Fruit fly (Drosophila melanogaster) whole organism, adult: ENCODE results near the gene Tmx3.

Source experiments
- CG11617 ChIP-seq: fragments of 200-800 bp; sonication (Bioruptor generic); optimal IDR thresholded peaks from 2 replicates; lab custom pipeline; 2017; ENCODE audit warnings: mild to moderate bottlenecking, missing biosample characterization, missing genetic modification reagents, missing genetic modification characterization
- CG12768 ChIP-seq: fragments of 200-800 bp; sonication (Bioruptor generic); optimal IDR thresholded peaks from 2 replicates; lab custom pipeline; 2017; ENCODE audit warnings: missing biosample characterization, missing genetic modification characterization, mild to moderate bottlenecking, moderate library complexity, missing genetic modification reagents
- CG1620 ChIP-seq: fragments of 200-800 bp; sonication (Bioruptor generic); optimal IDR thresholded peaks from 2 replicates; lab custom pipeline; 2016; ENCODE audit warnings: missing biosample characterization, missing genetic modification characterization
- CG33017 ChIP-seq: fragments of 200-800 bp; sonication (Bioruptor generic); optimal IDR thresholded peaks from 2 replicates; lab custom pipeline; 2018; ENCODE audit warnings: missing biosample characterization, mild to moderate bottlenecking, missing genetic modification characterization, moderate library complexity
- CG5204 ChIP-seq: fragments of 200-800 bp; sonication (Bioruptor generic); optimal IDR thresholded peaks from 2 replicates; lab custom pipeline; 2016; ENCODE audit warnings: missing biosample characterization, missing genetic modification characterization
- CG7101 ChIP-seq: fragments of 200-800 bp; sonication (Bioruptor generic); optimal IDR thresholded peaks from 2 replicates; lab custom pipeline; 2018; ENCODE audit warnings: missing biosample characterization, mild to moderate bottlenecking, missing genetic modification characterization, moderate library complexity
- Clk ChIP-seq: fragments of 200-800 bp; sonication (Bioruptor generic); optimal IDR thresholded peaks from 2 replicates; lab custom pipeline; 2017; ENCODE audit warnings: missing biosample characterization, missing genetic modification characterization
- Hr96 ChIP-seq: fragments of 200-800 bp; sonication (Bioruptor generic); optimal IDR thresholded peaks from 2 replicates; lab custom pipeline; 2016; ENCODE audit warnings: missing biosample characterization, missing genetic modification characterization
- Mnt ChIP-seq: fragments of 200-800 bp; sonication (Bioruptor generic); optimal IDR thresholded peaks from 2 replicates; lab custom pipeline; 2016; ENCODE audit warnings: missing biosample characterization, mild to moderate bottlenecking, missing genetic modification characterization
- bab1 ChIP-seq: fragments of 200-800 bp; sonication (Bioruptor generic); optimal IDR thresholded peaks from 3 replicates; lab custom pipeline; 2019; ENCODE audit warnings: missing biosample characterization, mild to moderate bottlenecking, missing genetic modification characterization, moderate library complexity
- cnc ChIP-seq, 2 experiments: fragments of >200 bp; optimal IDR thresholded peaks; 2 replicates each; lab custom pipeline; 2017
- kay ChIP-seq: fragments of 200-800 bp; sonication (Bioruptor generic); peaks from one replicate; lab custom pipeline; 2016; ENCODE audit warnings: missing biosample characterization, missing genetic modification characterization, borderline replicate concordance
- pad ChIP-seq: fragments of 200-800 bp; sonication (Bioruptor generic); optimal IDR thresholded peaks from 3 replicates; lab custom pipeline; 2017; ENCODE audit warnings: missing biosample characterization, missing genetic modification characterization, mild to moderate bottlenecking, moderate library complexity, missing genetic modification reagents
- tj ChIP-seq: fragments of 200-800 bp; sonication (Bioruptor generic); optimal IDR thresholded peaks from 3 replicates; lab custom pipeline; 2017; ENCODE audit warnings: missing biosample characterization, mild to moderate bottlenecking, missing genetic modification characterization, moderate library complexity

- TF ChIP-seq tj (GFP tag; lab: Kevin White, UChicago) (no peak), kay (GFP tag; lab: Kevin White, UChicago) (no peak), CG33017 (tag; lab: Kevin White, UChicago) (no peak), Hr96 (GFP tag; lab: Kevin White, UChicago) (no peak), pad (GFP tag; lab: Kevin White, UChicago) (no peak), cnc (optimal IDR thresholded peaks at IDR 0.05; lab: Kevin White, UChicago) (no peak), CG1620 (GFP tag; lab: Kevin White, UChicago) (no peak), CG5204 (no peak), Mnt (GFP tag; lab: Kevin White, UChicago) (no peak), CG11617 (GFP tag; lab: Kevin White, UChicago) (no peak), CG12768 (no peak), bab1 (GFP tag; lab: Kevin White, UChicago) (no peak), Clk (no peak), CG7101 (no peak)
Measured at dm6 chr3L:16197450-16197918, 31.4 kb upstream of the Tmx3 start, which contains the start of gene CG33687.
